Fruit fly (Drosophila melanogaster) whole organism, embryonic: Measurements from ENCODE around the gene CG7739.

ENCODE experiments used
- Atf3 ChIP-seq: fragments of 200-800 bp; sonication (Bioruptor generic); optimal IDR thresholded peaks from 3 replicates; lab custom pipeline; 2016; ENCODE audit warnings: missing biosample characterization, missing genetic modification characterization
- CG5953 ChIP-seq: fragments of 200-800 bp; sonication (Bioruptor generic); IDR thresholded peaks from 2 replicates; pipeline ENCODE4 v1.3.6; 2022; ENCODE audit warnings: missing biosample characterization, missing genetic modification characterization
- CG6813 ChIP-seq: fragments of 200-800 bp; sonication (Bioruptor generic); optimal IDR thresholded peaks from 2 replicates; lab custom pipeline; 2017; ENCODE audit warnings: missing biosample characterization, missing genetic modification characterization, mild to moderate bottlenecking, moderate library complexity, missing genetic modification reagents
- CG7786 ChIP-seq: fragments of 200-800 bp; sonication (Bioruptor generic); optimal IDR thresholded peaks from 2 replicates; lab custom pipeline; 2016; ENCODE audit warnings: missing biosample characterization, missing genetic modification characterization
- CG7963 ChIP-seq: fragments of 200-800 bp; sonication (Bioruptor generic); IDR thresholded peaks from 3 replicates; pipeline ENCODE4 v1.3.6; 2022; ENCODE audit warnings: missing biosample characterization, missing genetic modification characterization; ENCODE audit not compliant: partially characterized antibody
- CG9876 ChIP-seq: fragments of 200-800 bp; sonication (Bioruptor generic); optimal IDR thresholded peaks from 2 replicates; lab custom pipeline; 2016; ENCODE audit warnings: missing biosample characterization, missing genetic modification characterization
- ERR ChIP-seq: fragments of 200-800 bp; sonication (Bioruptor generic); optimal IDR thresholded peaks from 2 replicates; lab custom pipeline; 2016; ENCODE audit warnings: missing biosample characterization, missing genetic modification characterization
- MBD-R2 ChIP-seq: fragments of 200-800 bp; sonication (Bioruptor generic); IDR thresholded peaks from 2 replicates; pipeline ENCODE4 v1.3.6; 2022; ENCODE audit warnings: missing biosample characterization, missing genetic modification characterization
- mirr ChIP-seq: fragments of 200-800 bp; sonication (Bioruptor generic); optimal IDR thresholded peaks from 3 replicates; lab custom pipeline; 2018; ENCODE audit warnings: missing biosample characterization, mild to moderate bottlenecking, missing genetic modification characterization
- unpg ChIP-seq: fragments of 200-800 bp; sonication (Bioruptor generic); optimal IDR thresholded peaks from 3 replicates; lab custom pipeline; 2018; ENCODE audit warnings: missing biosample characterization, mild to moderate bottlenecking, missing genetic modification characterization, moderate library complexity
- zf30C ChIP-seq: fragments of 200-800 bp; sonication (Bioruptor generic); optimal IDR thresholded peaks from 3 replicates; lab custom pipeline; 2018; ENCODE audit warnings: missing biosample characterization, mild to moderate bottlenecking, missing genetic modification characterization

- no peak for TF ChIP-seq mirr (GFP tag; lab: Kevin White, UChicago)
- no peak for TF ChIP-seq MBD-R2 (GFP tag; lab: Robert Waterston, UW)
- no peak for TF ChIP-seq CG6813 (GFP tag; lab: Kevin White, UChicago)
- TF ChIP-seq unpg (GFP tag; lab: Kevin White, UChicago), result no peak
- no peak for TF ChIP-seq ERR (GFP tag; lab: Kevin White, UChicago)
- no peak for TF ChIP-seq CG7963
- TF ChIP-seq Atf3, result no peak
- no peak for TF ChIP-seq zf30C (GFP tag; lab: Kevin White, UChicago)
- no peak for TF ChIP-seq CG7786 (GFP tag; lab: Kevin White, UChicago)
- no peak for TF ChIP-seq CG5953 (GFP tag; lab: Robert Waterston, UW)
- TF ChIP-seq CG9876 (GFP tag; lab: Kevin White, UChicago), result no peak
Observed at dm6 chr3L:15525153-15525552, 37.7 kb downstream of the CG7739 start, which contains the start of gene CG33986.
